Worm (Caenorhabditis elegans): Measurements from ENCODE around the gene F23H12.5.

DNA sequence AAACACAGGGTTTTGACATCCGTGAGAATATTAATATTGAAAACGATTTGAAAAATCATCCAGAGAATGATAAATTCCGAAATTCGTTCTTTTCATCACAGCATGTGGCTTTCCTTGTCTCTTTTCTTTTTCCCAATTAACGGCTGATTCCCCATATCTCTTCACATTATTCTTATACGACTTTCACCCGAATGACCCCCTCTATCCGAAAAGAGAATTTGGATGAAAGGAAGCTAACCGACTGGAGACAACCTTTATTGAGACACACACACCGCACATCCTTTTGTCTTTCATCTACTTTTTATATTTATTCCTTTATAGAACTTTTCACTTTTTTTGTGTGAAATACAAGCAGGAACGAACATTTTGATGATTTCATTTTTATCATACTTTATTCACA, 815 bp upstream of the F23H12.5 start:
- TF ChIP-seq aly-1 (tag; optimal IDR thresholded peaks at IDR 0.05) = no peak
- TF ChIP-seq ama-1 (optimal IDR thresholded peaks at IDR 0.05) = no peak
